Worm (Caenorhabditis elegans): ENCODE data around the gene myo-6.
A peak's percentile ranks its signal among the peaks of the same experiment; 100 is the strongest.

myo-6 gene

ce11 chrIII:13378242-13378641, 31.4 kb upstream of the myo-6 start, which contains the start of gene T03F6.10:
T03F6.10 (minus strand) TSS chrIII:13378342.
- TF ChIP-seq zag-1 (tag; optimal IDR thresholded peaks at IDR 0.05) (no peak), elt-3 (tag; optimal IDR thresholded peaks at IDR 0.05) (no peak), elt-1 (tag; optimal IDR thresholded peaks at IDR 0.05) (no peak), nhr-6 (tag; optimal IDR thresholded peaks at IDR 0.05) (no peak), mdl-1 (tag; optimal IDR thresholded peaks at IDR 0.05) (no peak), egl-27 (tag; optimal IDR thresholded peaks at IDR 0.05) (no peak), lsy-2 (tag; optimal IDR thresholded peaks at IDR 0.05) (no peak), mab-5 (tag; optimal IDR thresholded peaks at IDR 0.05) (no peak), nhr-10 (tag; optimal IDR thresholded peaks at IDR 0.05) (no peak), unc-55 (GFP tag; optimal IDR thresholded peaks at IDR 0.05) (no peak), nhr-11 (tag; optimal IDR thresholded peaks at IDR 0.05) (no peak), sma-3 (GFP tag; optimal IDR thresholded peaks at IDR 0.05) (no peak), C34F6.9 (tag; optimal IDR thresholded peaks at IDR 0.05) (no peak), unc-62 (GFP tag; optimal IDR thresholded peaks at IDR 0.05) (no peak), lin-39 (tag; optimal IDR thresholded peaks at IDR 0.05) (no peak)

- TF ChIP-seq nhr-12 (tag; optimal IDR thresholded peaks at IDR 0.05) (no peak), nhr-237 (tag; optimal IDR thresholded peaks at IDR 0.05) (no peak), zag-1 (tag; optimal IDR thresholded peaks at IDR 0.05) (no peak), mdl-1 (tag; optimal IDR thresholded peaks at IDR 0.05) (no peak), alr-1 (tag; optimal IDR thresholded peaks at IDR 0.05) (no peak), nhr-6 (tag; optimal IDR thresholded peaks at IDR 0.05) (no peak), sem-4 (tag; optimal IDR thresholded peaks at IDR 0.05) (no peak), egl-27 (tag; optimal IDR thresholded peaks at IDR 0.05) (no peak)
Measured at ce11 chrIII:13380196-13380595, 29.4 kb upstream of the myo-6 start, which contains the start of gene T03F6.6. T03F6.6 (minus strand) TSS chrIII:13380296.

ce11 chrIII:13380881-13381280, 28.7 kb upstream of the myo-6 start:
- no peak for TF ChIP-seq lsy-2 (tag; optimal IDR thresholded peaks at IDR 0.05)
- no peak for TF ChIP-seq mab-5 (tag; optimal IDR thresholded peaks at IDR 0.05)
- TF ChIP-seq unc-62 (GFP tag; optimal IDR thresholded peaks at IDR 0.05), result no peak
- no peak for TF ChIP-seq C34F6.9 (tag; optimal IDR thresholded peaks at IDR 0.05)
- no peak for TF ChIP-seq elt-1 (tag; optimal IDR thresholded peaks at IDR 0.05)
- peak; percentile 19 for TF ChIP-seq blmp-1 (tag; optimal IDR thresholded peaks at IDR 0.05; ENCODE audit: insufficient read depth)
- TF ChIP-seq mbf-1 (tag; optimal IDR thresholded peaks at IDR 0.05), result no peak
- peak; percentile 50 for TF ChIP-seq nhr-25 (tag; optimal IDR thresholded peaks at IDR 0.05)
- TF ChIP-seq lin-11 (tag; optimal IDR thresholded peaks at IDR 0.05), result no peak
- TF ChIP-seq nhr-11 (tag; optimal IDR thresholded peaks at IDR 0.05), result no peak
- TF ChIP-seq crh-2 (tag; optimal IDR thresholded peaks at IDR 0.05), result no peak
- no peak for TF ChIP-seq nhr-77 (tag; optimal IDR thresholded peaks at IDR 0.05)
- TF ChIP-seq sma-9 (GFP tag; optimal IDR thresholded peaks at IDR 0.05), result no peak
- TF ChIP-seq sma-9 (tag; optimal IDR thresholded peaks at IDR 0.05), result no peak
- TF ChIP-seq dmd-4 (tag; optimal IDR thresholded peaks at IDR 0.05), result no peak
- no peak for TF ChIP-seq nhr-237 (tag; optimal IDR thresholded peaks at IDR 0.05)
- TF ChIP-seq elt-3 (tag; optimal IDR thresholded peaks at IDR 0.05), result no peak
- no peak for TF ChIP-seq snpc-4 (tag; optimal IDR thresholded peaks at IDR 0.05)

ce11 chrIII:13381684-13382083, 27.9 kb upstream of the myo-6 start:
- no peak for TF ChIP-seq elt-3 (tag; optimal IDR thresholded peaks at IDR 0.05)
- TF ChIP-seq ztf-11 (tag; optimal IDR thresholded peaks at IDR 0.05), result no peak
- no peak for TF ChIP-seq nhr-77 (tag; optimal IDR thresholded peaks at IDR 0.05)
- no peak for TF ChIP-seq nhr-10 (tag; optimal IDR thresholded peaks at IDR 0.05)
- no peak for TF ChIP-seq mdl-1 (tag; optimal IDR thresholded peaks at IDR 0.05)
- TF ChIP-seq mab-5 (tag; optimal IDR thresholded peaks at IDR 0.05), result no peak
- peak; percentile 71 for TF ChIP-seq unc-55 (GFP tag; optimal IDR thresholded peaks at IDR 0.05)
- TF ChIP-seq blmp-1 (tag; optimal IDR thresholded peaks at IDR 0.05; ENCODE audit: insufficient read depth), result peak; percentile 71
- TF ChIP-seq unc-39 (tag; optimal IDR thresholded peaks at IDR 0.05), result no peak
- no peak for TF ChIP-seq lin-13 (GFP tag; optimal IDR thresholded peaks at IDR 0.05)
- TF ChIP-seq aly-2 (tag; optimal IDR thresholded peaks at IDR 0.05), result no peak
- no peak for TF ChIP-seq unc-62 (GFP tag; optimal IDR thresholded peaks at IDR 0.05)
- no peak for TF ChIP-seq nhr-21 (tag; optimal IDR thresholded peaks at IDR 0.05)
- TF ChIP-seq lin-39 (tag; optimal IDR thresholded peaks at IDR 0.05), result no peak

- TF ChIP-seq blmp-1 (tag; optimal IDR thresholded peaks at IDR 0.05; ENCODE audit: insufficient read depth), result no peak
- TF ChIP-seq fos-1 (tag; optimal IDR thresholded peaks at IDR 0.05), result no peak
- TF ChIP-seq nhr-77 (tag; optimal IDR thresholded peaks at IDR 0.05), result no peak
- TF ChIP-seq lsy-2 (tag; optimal IDR thresholded peaks at IDR 0.05), result no peak
- TF ChIP-seq ztf-1 (GFP tag; conservative IDR thresholded peaks at IDR 0.05), result no peak
- TF ChIP-seq alr-1 (tag; optimal IDR thresholded peaks at IDR 0.05), result no peak
- TF ChIP-seq aly-2 (tag; optimal IDR thresholded peaks at IDR 0.05), result no peak
- TF ChIP-seq ztf-11 (tag; optimal IDR thresholded peaks at IDR 0.05), result no peak
- no peak for TF ChIP-seq nhr-23 (tag; optimal IDR thresholded peaks at IDR 0.05)
- no peak for TF ChIP-seq ceh-82 (tag; optimal IDR thresholded peaks at IDR 0.05)
- TF ChIP-seq nhr-11 (tag; optimal IDR thresholded peaks at IDR 0.05), result no peak
Measured at ce11 chrIII:13383159-13383558, 26.4 kb upstream of the myo-6 start.
